Worm (Caenorhabditis elegans): ENCODE measurements around the gene pdf-1.

The pdf-1 gene

DNA sequence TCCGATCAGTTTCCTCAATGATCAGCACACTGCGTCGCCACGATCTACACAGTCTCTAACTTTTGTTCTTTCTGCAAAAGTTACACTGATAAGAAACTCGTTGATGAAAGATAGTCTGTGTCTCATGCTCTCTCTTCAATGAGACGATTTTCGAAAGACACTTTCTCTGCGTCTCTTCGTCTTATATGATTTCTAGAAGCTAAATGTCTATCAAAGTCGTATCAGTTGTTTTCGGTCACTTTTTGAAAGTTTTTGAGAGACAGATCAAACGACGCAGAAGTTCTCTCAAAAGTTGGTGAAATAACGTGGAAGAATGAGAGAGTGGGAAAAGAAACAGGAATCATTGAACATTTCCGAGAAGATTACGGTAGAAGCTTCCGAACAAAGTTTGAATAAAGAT lies 17.1 kb downstream of the pdf-1 start (continued):
- TF ChIP-seq nhr-25 (tag; optimal IDR thresholded peaks at IDR 0.05; ENCODE audit: borderline replicate concordance, insufficient read depth) (no peak), daf-16 (GFP tag; optimal IDR thresholded peaks at IDR 0.05) (peak; percentile 64 to 70), daf-16 (tag; optimal IDR thresholded peaks at IDR 0.05) (peak; percentile 76), Y105C5A.15 (GFP tag; IDR thresholded peaks at IDR 0.05) (no peak), duxl-1 (tag; optimal IDR thresholded peaks at IDR 0.05; ENCODE audit: poor library complexity) (no peak), ceh-32 (tag; optimal IDR thresholded peaks at IDR 0.05; ENCODE audit: poor library complexity) (no peak), nhr-48 (tag; optimal IDR thresholded peaks at IDR 0.05) (peak; percentile 83), T26A8.4 (GFP tag; IDR thresholded peaks at IDR 0.05) (peak; percentile 66), nhr-41 (GFP tag; IDR thresholded peaks at IDR 0.05) (no peak), hlh-11 (tag; optimal IDR thresholded peaks at IDR 0.05) (peak; percentile 95), F37D6.2 (tag; optimal IDR thresholded peaks at IDR 0.05) (no peak), madf-5 (GFP tag; IDR thresholded peaks at IDR 0.05) (no peak), snpc-1.2 (GFP tag; IDR thresholded peaks at IDR 0.05) (no peak), zip-11 (GFP tag; IDR thresholded peaks at IDR 0.05) (no peak), T20F7.1 (GFP tag; optimal IDR thresholded peaks at IDR 0.05) (peak; percentile 76), dmd-9 (GFP tag; IDR thresholded peaks at IDR 0.05) (no peak), arid-1 (GFP tag; conservative IDR thresholded peaks at IDR 0.05) (0 out of 2 replicates have a peak, but pooled peaks have one; percentile 44), nhr-237 (tag; optimal IDR thresholded peaks at IDR 0.05) (no peak), unc-130 (GFP tag; optimal IDR thresholded peaks at IDR 0.05) (no peak), lir-3 (tag; optimal IDR thresholded peaks at IDR 0.05) (no peak), saeg-2 (GFP tag; IDR thresholded peaks at IDR 0.05) (peak; percentile 73; the same call in 1 of the 2 replicates), ama-1 (optimal IDR thresholded peaks at IDR 0.05) (peak; percentile 27), nhr-77 (tag; optimal IDR thresholded peaks at IDR 0.05) (peak; percentile 45), lin-39 (tag; optimal IDR thresholded peaks at IDR 0.05) (no peak), pha-4 (GFP tag; IDR thresholded peaks at IDR 0.05) (no peak), pha-4 (tag; optimal IDR thresholded peaks at IDR 0.05) (no peak), ceh-82 (tag; optimal IDR thresholded peaks at IDR 0.05) (no peak), Y75B8A.6 (GFP tag; IDR thresholded peaks at IDR 0.05) (no peak), ztf-7 (tag; optimal IDR thresholded peaks at IDR 0.05) (no peak), daf-12 (tag; optimal IDR thresholded peaks at IDR 0.05) (no peak), egl-43 (GFP tag; IDR thresholded peaks at IDR 0.05) (no peak), fos-1 (tag; optimal IDR thresholded peaks at IDR 0.05) (no peak)

ce11 chrIII:6891560-6891959 lies 20.7 kb downstream of the pdf-1 start, which contains the start of gene K04C2.5:
Gene K04C2.5, minus strand, starts transcription at chrIII:6891660.
- TF ChIP-seq nhr-28 (tag; optimal IDR thresholded peaks at IDR 0.05): no peak
- TF ChIP-seq duxl-1 (tag; optimal IDR thresholded peaks at IDR 0.05; ENCODE audit: poor library complexity): no peak

DNA sequence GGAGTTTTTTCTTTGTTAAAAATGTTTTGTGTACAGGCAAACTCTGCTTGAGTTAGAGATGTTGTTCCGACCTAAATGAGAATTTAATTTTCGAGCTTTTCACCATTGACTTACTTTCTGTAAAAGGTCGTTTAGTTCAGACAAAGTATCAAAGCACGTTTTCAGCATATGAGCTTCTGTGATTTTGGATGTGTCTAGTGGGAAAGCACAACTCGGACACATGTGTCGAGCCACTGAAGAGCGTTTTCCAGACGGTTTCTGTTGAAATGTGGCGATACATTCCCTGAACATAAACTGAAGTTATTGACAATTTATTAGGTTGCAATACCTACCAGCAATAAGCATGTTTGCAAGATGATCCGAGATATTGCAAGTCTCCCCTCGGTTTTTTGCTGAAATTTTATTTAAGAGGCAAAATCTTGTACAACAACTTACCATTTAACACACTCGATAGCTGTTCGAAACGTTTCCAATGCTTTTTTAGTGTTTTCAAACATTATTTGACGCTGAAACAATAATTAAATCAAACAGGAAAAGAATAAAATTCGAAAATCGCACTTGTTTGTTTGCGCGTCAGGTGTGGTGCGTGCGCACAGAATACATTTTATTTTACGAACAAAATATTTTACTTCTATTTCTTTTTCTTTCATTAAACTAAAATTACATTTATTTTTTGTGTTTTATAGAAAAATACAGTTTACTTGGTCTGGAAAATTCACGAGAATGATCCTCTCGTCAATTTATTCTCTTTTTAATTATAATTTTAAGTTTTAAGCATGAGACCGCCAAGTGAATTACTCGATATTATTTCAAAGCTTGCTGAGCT lies 23.1 kb downstream of the pdf-1 start, which contains the start of the genes brd-1 and K04C2.2:
Gene brd-1 (minus strand): TSS at position 506 of the 826 bp plus-strand sequence.
Gene K04C2.2 (plus strand): TSS at position 776 of the 826 bp plus-strand sequence.
- TF ChIP-seq mes-2 (tag; optimal IDR thresholded peaks at IDR 0.05; ENCODE audit: poor library complexity, severe bottlenecking) (peak; percentile 45), spr-1 (tag; optimal IDR thresholded peaks at IDR 0.05) (no peak), unc-39 (tag; optimal IDR thresholded peaks at IDR 0.05) (no peak), lsy-2 (tag; optimal IDR thresholded peaks at IDR 0.05) (peak in 1 of 2 experiments; percentile 28), dpl-1 (GFP tag; optimal IDR thresholded peaks at IDR 0.05) (peak; percentile 68), aha-1 (tag) (peak; percentile 95), madf-9 (GFP tag; conservative IDR thresholded peaks at IDR 0.05) (no peak)

All from whole organism, L4 larva.